Worm (Caenorhabditis elegans) whole organism, mixed stage, embryonic: ENCODE results near the gene npr-27.

Experiments
- blmp-1 ChIP-seq: fragments of 150-350 bp; optimal IDR thresholded peaks from 2 replicates; lab custom pipeline; 2014; ENCODE audit warnings: missing biosample characterization, missing genetic modification characterization
- ceh-39 ChIP-seq: fragments of 150-350 bp; optimal IDR thresholded peaks from 2 replicates; lab custom pipeline; 2014; ENCODE audit warnings: missing biosample characterization, missing genetic modification characterization
- elt-3 ChIP-seq: fragments of 150-350 bp; optimal IDR thresholded peaks from 2 replicates; lab custom pipeline; 2014; ENCODE audit warnings: missing biosample characterization, missing genetic modification characterization
- flh-1 ChIP-seq: fragments of 200-800 bp; sonication (Bioruptor generic); optimal IDR thresholded peaks from 2 replicates; lab custom pipeline; 2018; ENCODE audit warnings: mild to moderate bottlenecking, missing genetic modification characterization, moderate library complexity, missing compliant biosample characterization
- hlh-1 ChIP-seq: fragments of 150-350 bp; optimal IDR thresholded peaks from 2 replicates; lab custom pipeline; 2014; ENCODE audit warnings: missing biosample characterization, missing genetic modification reagents, missing genetic modification characterization
- lin-32 ChIP-seq: fragments of 200-800 bp; sonication (Bioruptor generic); optimal IDR thresholded peaks from 2 replicates; lab custom pipeline; 2018; ENCODE audit warnings: mild to moderate bottlenecking, missing genetic modification characterization, missing compliant biosample characterization
- nhr-12 ChIP-seq: fragments of 150-350 bp; optimal IDR thresholded peaks from 2 replicates; lab custom pipeline; 2014; ENCODE audit warnings: missing biosample characterization, missing genetic modification characterization
- nhr-237 ChIP-seq: fragments of 150-350 bp; optimal IDR thresholded peaks from 2 replicates; lab custom pipeline; 2014; ENCODE audit warnings: missing biosample characterization, missing genetic modification characterization
- tbx-8 ChIP-seq: fragments of 200-800 bp; sonication (Bioruptor generic); optimal IDR thresholded peaks from 2 replicates; lab custom pipeline; 2018; ENCODE audit warnings: mild to moderate bottlenecking, missing genetic modification characterization, moderate library complexity, missing compliant biosample characterization
- unc-39 ChIP-seq: fragments of 150-350 bp; optimal IDR thresholded peaks from 2 replicates; lab custom pipeline; 2014; ENCODE audit warnings: missing biosample characterization, missing genetic modification characterization
- ztf-11 ChIP-seq: fragments of 150-350 bp; optimal IDR thresholded peaks from 2 replicates; lab custom pipeline; 2014; ENCODE audit warnings: missing biosample characterization, missing genetic modification characterization

DNA sequence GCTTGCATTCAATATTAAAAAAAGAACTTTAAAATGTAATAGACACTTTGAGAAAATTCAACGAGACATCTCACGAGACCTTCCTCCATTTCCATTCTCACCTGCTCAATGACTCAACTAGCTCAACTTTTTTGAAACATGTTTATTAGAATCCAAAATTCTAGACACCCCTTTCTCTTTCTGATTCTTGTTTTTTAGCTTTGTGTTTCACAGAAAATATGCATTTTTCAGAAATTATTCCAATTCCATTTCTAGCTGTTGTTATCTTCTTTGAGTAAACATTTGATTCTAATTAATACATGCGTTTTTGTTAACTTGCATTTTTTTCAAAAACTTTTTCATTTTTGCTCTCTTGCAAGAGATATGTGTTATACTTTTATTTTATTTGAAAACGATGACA is 3.9 kb upstream of the npr-27 start:
- no peak for TF ChIP-seq elt-3 (tag; lab: Kevin White, UChicago)
- no peak for TF ChIP-seq hlh-1
- no peak for TF ChIP-seq unc-39 (tag; lab: Kevin White, UChicago)
- no peak for TF ChIP-seq ceh-39
- TF ChIP-seq blmp-1 (tag; lab: Kevin White, UChicago), result no peak
- TF ChIP-seq tbx-8, result no peak
- TF ChIP-seq nhr-12 (tag; lab: Kevin White, UChicago), result no peak
- no peak for TF ChIP-seq lin-32 (GFP tag; lab: Kevin White, UChicago)
- TF ChIP-seq nhr-237 (tag; lab: Kevin White, UChicago), result no peak
- no peak for TF ChIP-seq ztf-11 (tag; lab: Kevin White, UChicago)
- no peak for TF ChIP-seq flh-1 (GFP tag; lab: Kevin White, UChicago)
